Worm (Caenorhabditis elegans) whole organism, L2 larva: ENCODE results near the gene srh-74.

Source experiments
- R02D3.7 ChIP-seq: fragments of 150-350 bp; optimal IDR thresholded peaks from 2 replicates; lab custom pipeline; 2014; ENCODE audit warnings: missing biosample characterization, missing genetic modification characterization
- ZK546.5 ChIP-seq: sonication (generic microtip); optimal IDR thresholded peaks from 2 replicates; lab custom pipeline; 2017; ENCODE audit warnings: missing biosample characterization, missing genetic modification characterization
- ama-1 ChIP-seq: fragments of 150-350 bp; optimal IDR thresholded peaks from 2 replicates; lab custom pipeline; 2018; ENCODE audit warnings: inconsistent platforms
- egl-27 ChIP-seq: sonication (generic microtip); optimal IDR thresholded peaks from 3 replicates; lab custom pipeline; 2017; ENCODE audit warnings: missing biosample characterization, missing genetic modification reagents, missing genetic modification characterization
- nhr-11 ChIP-seq: fragments of 150-350 bp; optimal IDR thresholded peaks from 2 replicates; lab custom pipeline; 2014; ENCODE audit warnings: missing biosample characterization, missing genetic modification characterization
- nhr-21 ChIP-seq: fragments of 150-350 bp; optimal IDR thresholded peaks from 2 replicates; lab custom pipeline; 2014; ENCODE audit warnings: missing biosample characterization, missing genetic modification characterization

DNA sequence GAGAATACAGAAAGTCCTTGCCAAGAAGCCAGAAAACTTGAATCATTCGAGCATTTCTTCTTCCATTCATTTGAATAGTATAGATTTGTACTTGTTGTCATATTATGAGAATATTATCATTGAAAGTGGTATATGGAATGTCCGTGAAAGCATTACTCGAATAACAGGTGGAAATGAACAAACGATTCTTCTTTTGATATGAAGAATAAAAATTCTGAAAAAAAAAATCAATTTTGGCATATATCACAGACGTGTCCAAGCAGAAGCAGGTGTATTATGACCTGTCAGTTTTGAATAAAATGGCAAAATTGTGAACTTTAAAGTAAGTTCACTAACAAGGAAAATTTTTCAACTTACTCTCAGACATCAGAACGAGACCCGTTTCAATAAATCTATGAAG lies 8.5 kb upstream of the srh-74 start, which contains the start of gene srh-75:
- no peak for TF ChIP-seq nhr-11 (tag; lab: Kevin White, UChicago)
- no peak for TF ChIP-seq ZK546.5 (tag; lab: Kevin White, UChicago)
- TF ChIP-seq R02D3.7 (tag; lab: Kevin White, UChicago) = no peak
- TF ChIP-seq nhr-21 (tag; lab: Kevin White, UChicago) = no peak
- TF ChIP-seq ama-1 = no peak
- no peak for TF ChIP-seq egl-27 (tag; lab: Kevin White, UChicago)
